Fruit fly (Drosophila melanogaster) S2 (cell line): ENCODE data around the gene Spn28F.

Source experiments
- CG8478 ChIP-seq: fragments of >200 bp; optimal IDR thresholded peaks from 2 replicates; lab custom pipeline; 2018
- CTCF ChIP-seq, 2 experiments: fragments of >200 bp; optimal IDR thresholded peaks; 2 replicates each; lab custom pipeline; 2018

dm6 chr2L:8277561-8278201, 36.1 kb upstream of the Spn28F start:
- TF ChIP-seq CTCF (optimal IDR thresholded peaks at IDR 0.05; lab: Kevin White, UChicago): no peak
- TF ChIP-seq CG8478 (lab: Kevin White, UChicago): no peak
